Fruit fly (Drosophila melanogaster) S2 (cell line): ENCODE data around the gene CG13048.

Experiments used
- CG8478 ChIP-seq: fragments of >200 bp; optimal IDR thresholded peaks from 2 replicates; lab custom pipeline; 2018
- CTCF ChIP-seq, 2 experiments: fragments of >200 bp; optimal IDR thresholded peaks; 2 replicates each; lab custom pipeline; 2018

The CG13048 gene

dm6 chr3L:16283821-16284220, at the start of gene CG13048:
Gene CG13048 (minus strand): TSS chr3L:16283921.
- no peak for TF ChIP-seq CTCF (optimal IDR thresholded peaks at IDR 0.05; lab: Kevin White, UChicago)
- TF ChIP-seq CG8478 (lab: Kevin White, UChicago): no peak

- TF ChIP-seq CTCF (optimal IDR thresholded peaks at IDR 0.05; lab: Kevin White, UChicago): no peak
- TF ChIP-seq CG8478 (lab: Kevin White, UChicago): no peak
These were observed 49.3 kb upstream of the CG13048 start, which contains the start of gene CG13056 for dm6 chr3L:16333013-16333412. Gene CG13056 (plus strand): TSS chr3L:16333313.

dm6 chr3L:16331633-16332032, 47.9 kb upstream of the CG13048 start, which contains the start of gene retinin:
Gene retinin (plus strand): TSS chr3L:16331933.
- TF ChIP-seq CTCF (optimal IDR thresholded peaks at IDR 0.05; lab: Kevin White, UChicago) (no peak), CG8478 (lab: Kevin White, UChicago) (no peak)

dm6 chr3L:16330740-16331139, 47.0 kb upstream of the CG13048 start, which contains the start of gene CG33060:
Gene CG33060 (plus strand): TSS chr3L:16331040.
- no peak for TF ChIP-seq CTCF (optimal IDR thresholded peaks at IDR 0.05; lab: Kevin White, UChicago)
- TF ChIP-seq CG8478 (lab: Kevin White, UChicago): no peak

- no peak for TF ChIP-seq CG8478 (lab: Kevin White, UChicago)
- no peak for TF ChIP-seq CTCF (optimal IDR thresholded peaks at IDR 0.05; lab: Kevin White, UChicago)
These were observed 45.8 kb upstream of the CG13048 start, which contains the start of gene CG33061 for dm6 chr3L:16329495-16329894. Gene CG33061 (plus strand): TSS chr3L:16329795.

dm6 chr3L:16328207-16328891, 44.6 kb upstream of the CG13048 start, which contains the start of gene CG13058:
Gene CG13058 (plus strand): TSS chr3L:16328841.
- TF ChIP-seq CTCF (optimal IDR thresholded peaks at IDR 0.05; lab: Kevin White, UChicago) (no peak), CG8478 (lab: Kevin White, UChicago) (no peak)

dm6 chr3L:16327776-16328175, 44.1 kb upstream of the CG13048 start, which contains the start of gene CG13038:
Gene CG13038 (minus strand): TSS chr3L:16327893.
- TF ChIP-seq CTCF (optimal IDR thresholded peaks at IDR 0.05; lab: Kevin White, UChicago) (no peak), CG8478 (lab: Kevin White, UChicago) (no peak)

dm6 chr3L:16326657-16327056, 42.9 kb upstream of the CG13048 start, which contains the start of the genes CG13040 and CG13039:
Gene CG13040 (minus strand): TSS chr3L:16326757.
Gene CG13039 (minus strand): TSS chr3L:16326762.
- TF ChIP-seq CTCF (optimal IDR thresholded peaks at IDR 0.05; lab: Kevin White, UChicago) (no peak), CG8478 (lab: Kevin White, UChicago) (no peak)

dm6 chr3L:16323372-16323771, 39.7 kb upstream of the CG13048 start, which contains the start of gene CG13059:
Gene CG13059 (plus strand): TSS chr3L:16323672.
- no peak for TF ChIP-seq CTCF (optimal IDR thresholded peaks at IDR 0.05; lab: Kevin White, UChicago)
- TF ChIP-seq CG8478 (lab: Kevin White, UChicago): no peak

- TF ChIP-seq CTCF (optimal IDR thresholded peaks at IDR 0.05; lab: Kevin White, UChicago) (no peak), CG8478 (lab: Kevin White, UChicago) (no peak)
These were observed 37.5 kb upstream of the CG13048 start, which contains the start of gene CG42718 for dm6 chr3L:16321172-16321571. Gene CG42718 (minus strand): TSS chr3L:16321272.

- TF ChIP-seq CTCF (optimal IDR thresholded peaks at IDR 0.05; lab: Kevin White, UChicago) (no peak), CG8478 (lab: Kevin White, UChicago) (no peak)
These were observed 35.7 kb upstream of the CG13048 start, which contains the start of the genes CG13041 and CG13060 for dm6 chr3L:16319399-16319906. Gene CG13041 (minus strand): TSS chr3L:16319526. Gene CG13060 (plus strand): TSS chr3L:16319856.

dm6 chr3L:16317724-16318123, 34.0 kb upstream of the CG13048 start, which contains the start of gene Nplp3:
Gene Nplp3 (plus strand): TSS chr3L:16318024.
- TF ChIP-seq CTCF (optimal IDR thresholded peaks at IDR 0.05; lab: Kevin White, UChicago) (no peak), CG8478 (lab: Kevin White, UChicago) (no peak)

- TF ChIP-seq CG8478 (lab: Kevin White, UChicago) (no peak), CTCF (optimal IDR thresholded peaks at IDR 0.05; lab: Kevin White, UChicago) (no peak)
These were observed 30.3 kb upstream of the CG13048 start, which contains the start of gene CG13062 for dm6 chr3L:16313985-16314384. Gene CG13062 (plus strand): TSS chr3L:16314285.

- TF ChIP-seq CTCF (optimal IDR thresholded peaks at IDR 0.05; lab: Kevin White, UChicago): no peak
- TF ChIP-seq CG8478 (lab: Kevin White, UChicago): no peak
These were observed 26.3 kb upstream of the CG13048 start for dm6 chr3L:16309972-16310371.

dm6 chr3L:16308380-16308779, 24.7 kb upstream of the CG13048 start, which contains the start of gene CG13042:
Gene CG13042 (minus strand): TSS chr3L:16308480.
- TF ChIP-seq CG8478 (lab: Kevin White, UChicago) (no peak), CTCF (optimal IDR thresholded peaks at IDR 0.05; lab: Kevin White, UChicago) (no peak)
